Fruit fly (Drosophila melanogaster): ENCODE data around the gene CG8813.

Gene CG8813

dm6 chr2L:2884683-2885502 lies 15.4 kb downstream of the CG8813 start (continued):
- TF ChIP-seq CG17328 (GFP tag; IDR thresholded peaks at IDR 0.05) (peak; percentile 28; the same call in 1 of the 2 replicates), wdn (GFP tag; IDR thresholded peaks at IDR 0.05) (no peak), CG10654 (GFP tag; optimal IDR thresholded peaks at IDR 0.05) (no peak), Hr51 (GFP tag; optimal IDR thresholded peaks at IDR 0.05) (no peak), crp (GFP tag; optimal IDR thresholded peaks at IDR 0.05) (peak; percentile 91 to 99), az2 (GFP tag; optimal IDR thresholded peaks at IDR 0.05) (no peak), CG17359 (tag; optimal IDR thresholded peaks at IDR 0.05) (peak; percentile 14), CG10979 (tag; optimal IDR thresholded peaks at IDR 0.05) (no peak), CG11695 (GFP tag; IDR thresholded peaks at IDR 0.05) (no peak), HLH4C (GFP tag; IDR thresholded peaks at IDR 0.05; ENCODE audit: partially characterized antibody) (peak; percentile 44; the same call in 1 of the 3 replicates), D (optimal IDR thresholded peaks at IDR 0.05) (no peak), D (GFP tag; optimal IDR thresholded peaks at IDR 0.05) (no peak), abd-A (tag; optimal IDR thresholded peaks at IDR 0.05) (peak; percentile 91), Spps (tag; optimal IDR thresholded peaks at IDR 0.05) (no peak), mld (GFP tag; IDR thresholded peaks at IDR 0.05; ENCODE audit: partially characterized antibody) (peak; percentile 52; the same call in 1 of the 3 replicates), gce (GFP tag; IDR thresholded peaks at IDR 0.05) (0 out of 3 replicates have a peak, but pooled peaks have one; percentile 18), CG6683 (GFP tag; optimal IDR thresholded peaks at IDR 0.05) (no peak), grau (tag; optimal IDR thresholded peaks at IDR 0.05) (peak; percentile 42), trem (tag; optimal IDR thresholded peaks at IDR 0.05) (peak; percentile 34), CG16779 (GFP tag; IDR thresholded peaks at IDR 0.05) (no peak; the same call in 1 of the 2 replicates), bsh (GFP tag; optimal IDR thresholded peaks at IDR 0.05) (peak in 1 of 2 experiments; percentile 7), insv (GFP tag; optimal IDR thresholded peaks at IDR 0.05) (peak in 1 of 2 experiments; percentile 44), cad (GFP tag; optimal IDR thresholded peaks at IDR 0.05) (no peak), Myb (GFP tag; optimal IDR thresholded peaks at IDR 0.05) (peak; percentile 50), CTCF (GFP tag; optimal IDR thresholded peaks at IDR 0.05) (peak; percentile 67), CG42726 (GFP tag; IDR thresholded peaks at IDR 0.05; ENCODE audit: partially characterized antibody) (peak; percentile 70; the same call in 1 of the 2 replicates), CG3281 (GFP tag; optimal IDR thresholded peaks at IDR 0.05) (peak; percentile 55), CG7963 (GFP tag; IDR thresholded peaks at IDR 0.05; ENCODE audit: partially characterized antibody) (no peak), row (GFP tag; IDR thresholded peaks at IDR 0.05) (peak; percentile 78), trh (GFP tag; optimal IDR thresholded peaks at IDR 0.05) (no peak), CG10543 (GFP tag; optimal IDR thresholded peaks at IDR 0.05) (peak; percentile 80), ken (GFP tag; IDR thresholded peaks at IDR 0.05) (peak; percentile 65; the same call in 2 of the 3 replicates), CG2120 (GFP tag; optimal IDR thresholded peaks at IDR 0.05) (peak; percentile 59), peb (GFP tag; IDR thresholded peaks at IDR 0.05) (no peak), CG10274 (GFP tag; optimal IDR thresholded peaks at IDR 0.05) (no peak), Pdp1 (GFP tag; optimal IDR thresholded peaks at IDR 0.05) (peak in 1 of 2 experiments; percentile 14), lola (GFP tag; optimal IDR thresholded peaks at IDR 0.05) (peak in 1 of 3 experiments; percentile 47), ems (GFP tag; optimal IDR thresholded peaks at IDR 0.05) (peak; percentile 30), CG17186 (GFP tag; optimal IDR thresholded peaks at IDR 0.05) (peak; percentile 84), CG10209 (GFP tag; optimal IDR thresholded peaks at IDR 0.05) (no peak), Dad (GFP tag; optimal IDR thresholded peaks at IDR 0.05) (no peak), CG5953 (GFP tag; IDR thresholded peaks at IDR 0.05) (peak; percentile 61; the same call in 1 of the 2 replicates), CG9215 (GFP tag; IDR thresholded peaks at IDR 0.05) (no peak), Fer3 (tag; optimal IDR thresholded peaks at IDR 0.05) (peak; percentile 42), CG7271 (tag; optimal IDR thresholded peaks at IDR 0.05) (no peak), tup (GFP tag; optimal IDR thresholded peaks at IDR 0.05) (no peak), Jarid2 (GFP tag; optimal IDR thresholded peaks at IDR 0.05) (peak; percentile 93), Elba2 (GFP tag; optimal IDR thresholded peaks at IDR 0.05) (no peak)
